Fruit fly (Drosophila melanogaster) whole organism, wandering third instar larva: ENCODE measurements around the gene CG10959.

Experiments
- CG32264 ChIP-seq: fragments of 200-800 bp; sonication (Bioruptor generic); optimal IDR thresholded peaks from 2 replicates; lab custom pipeline; 2016; ENCODE audit warnings: missing biosample characterization, missing genetic modification characterization
- CG9705 ChIP-seq: fragments of 200-800 bp; sonication (Bioruptor generic); optimal IDR thresholded peaks from 2 replicates; lab custom pipeline; 2018; ENCODE audit warnings: missing biosample characterization, mild to moderate bottlenecking, missing genetic modification characterization
- CrebA ChIP-seq: fragments of 200-800 bp; sonication (Bioruptor generic); optimal IDR thresholded peaks from 2 replicates; lab custom pipeline; 2016; ENCODE audit warnings: missing biosample characterization, mild to moderate bottlenecking, missing genetic modification characterization, borderline replicate concordance
- Dfd ChIP-seq: fragments of >200 bp; optimal IDR thresholded peaks from 2 replicates; lab custom pipeline; 2017; ENCODE audit warnings: missing biosample characterization, missing genetic modification characterization
- Dif ChIP-seq: fragments of 200-275, 200-300 bp; sonication (Bioruptor generic); optimal IDR thresholded peaks from 2 replicates; lab custom pipeline; 2018; ENCODE audit warnings: missing biosample characterization, missing genetic modification characterization; ENCODE audit not compliant: partially characterized antibody
- GATAd ChIP-seq: sonication (Bioruptor generic); optimal IDR thresholded peaks from 2 replicates; lab custom pipeline; 2016; ENCODE audit warnings: missing biosample characterization, missing genetic modification characterization
- Hnf4 ChIP-seq: fragments of 200-800 bp; sonication (Bioruptor generic); optimal IDR thresholded peaks from 2 replicates; lab custom pipeline; 2016; ENCODE audit warnings: missing biosample characterization, mild to moderate bottlenecking, missing genetic modification characterization
- Hr78 ChIP-seq: fragments of >200 bp; optimal IDR thresholded peaks from 2 replicates; lab custom pipeline; 2017; ENCODE audit warnings: missing biosample characterization, missing genetic modification characterization
- Hr83 ChIP-seq: fragments of 200-300 bp; sonication (Bioruptor generic); optimal IDR thresholded peaks from 2 replicates; lab custom pipeline; 2016; ENCODE audit warnings: missing biosample characterization, mild to moderate bottlenecking, missing genetic modification characterization, moderate library complexity; ENCODE audit not compliant: poor library complexity, severe bottlenecking
- Jra ChIP-seq: sonication (Bioruptor generic); optimal IDR thresholded peaks from 2 replicates; lab custom pipeline; 2016; ENCODE audit warnings: missing biosample characterization, missing genetic modification characterization
- Myc ChIP-seq: fragments of >200 bp; optimal IDR thresholded peaks from 2 replicates; lab custom pipeline; 2017
- N ChIP-seq: fragments of >200 bp; optimal IDR thresholded peaks from 2 replicates; lab custom pipeline; 2018; ENCODE audit warnings: missing biosample characterization, missing external identifiers, missing genetic modification characterization
- OdsH ChIP-seq: fragments of 200-800 bp; sonication (Bioruptor generic); optimal IDR thresholded peaks from 2 replicates; lab custom pipeline; 2016; ENCODE audit warnings: missing biosample characterization, mild to moderate bottlenecking, missing genetic modification characterization
- Sp1 ChIP-seq: fragments of 200-800 bp; sonication (Bioruptor generic); optimal IDR thresholded peaks from 3 replicates; lab custom pipeline; 2019; ENCODE audit warnings: missing biosample characterization, mild to moderate bottlenecking, missing genetic modification characterization, moderate library complexity
- Vsx2 ChIP-seq: fragments of 200-300, 225-300 bp; sonication (Bioruptor generic); optimal IDR thresholded peaks from 2 replicates; lab custom pipeline; 2018; ENCODE audit warnings: missing biosample characterization, missing genetic modification characterization; ENCODE audit not compliant: partially characterized antibody
- br ChIP-seq: fragments of 200-800 bp; sonication (Bioruptor generic); optimal IDR thresholded peaks from 2 replicates; lab custom pipeline; 2016; ENCODE audit warnings: missing biosample characterization, missing genetic modification characterization
- brk ChIP-seq: fragments of 200-800 bp; sonication (Bioruptor generic); optimal IDR thresholded peaks from 2 replicates; lab custom pipeline; 2016; ENCODE audit warnings: missing biosample characterization, mild to moderate bottlenecking, missing genetic modification characterization
- dl ChIP-seq, 2 experiments: fragments of 175-275, 200-275 bp in 1 of 2; fragments of 200-275 bp in 1 of 2; sonication (Bioruptor generic); optimal IDR thresholded peaks; lab custom pipeline; 2018; ENCODE audit warnings: mild to moderate bottlenecking in 2 of 2, missing biosample characterization in 2 of 2, missing genetic modification characterization in 2 of 2, moderate library complexity in 2 of 2; ENCODE audit not compliant: partially characterized antibody in 2 of 2, insufficient read depth in 1 of 2
- dmrt93B ChIP-seq: fragments of 200-800 bp; sonication (Bioruptor generic); optimal IDR thresholded peaks from 2 replicates; lab custom pipeline; 2018; ENCODE audit warnings: missing biosample characterization, mild to moderate bottlenecking, missing genetic modification characterization
- dsf ChIP-seq: sonication (Bioruptor generic); optimal IDR thresholded peaks from 2 replicates; lab custom pipeline; 2016; ENCODE audit warnings: missing biosample characterization, missing genetic modification characterization, borderline replicate concordance
- ey ChIP-seq: fragments of 200-800 bp; sonication (Bioruptor generic); optimal IDR thresholded peaks from 2 replicates; lab custom pipeline; 2016; ENCODE audit warnings: missing biosample characterization, missing genetic modification characterization
- jim ChIP-seq: fragments of 175-275, 200-325 bp; sonication (Bioruptor generic); optimal IDR thresholded peaks from 2 replicates; lab custom pipeline; 2016; ENCODE audit warnings: missing biosample characterization, mild to moderate bottlenecking, missing genetic modification characterization
- psq ChIP-seq: fragments of 200-800 bp; sonication (Bioruptor generic); optimal IDR thresholded peaks from 3 replicates; lab custom pipeline; 2017; ENCODE audit warnings: missing biosample characterization, mild to moderate bottlenecking, missing genetic modification characterization, moderate library complexity
- rgr ChIP-seq: fragments of 200-800 bp; sonication (Bioruptor generic); optimal IDR thresholded peaks from 3 replicates; lab custom pipeline; 2016; ENCODE audit warnings: missing biosample characterization, mild to moderate bottlenecking, missing genetic modification characterization
- sage ChIP-seq: fragments of 200-800 bp; sonication (Bioruptor generic); optimal IDR thresholded peaks from 2 replicates; lab custom pipeline; 2016; ENCODE audit warnings: missing biosample characterization, mild to moderate bottlenecking, missing genetic modification characterization
- woc ChIP-seq: sonication (Bioruptor generic); optimal IDR thresholded peaks from 2 replicates; lab custom pipeline; 2016; ENCODE audit warnings: missing biosample characterization, mild to moderate bottlenecking, missing genetic modification characterization

CG10959 gene

DNA sequence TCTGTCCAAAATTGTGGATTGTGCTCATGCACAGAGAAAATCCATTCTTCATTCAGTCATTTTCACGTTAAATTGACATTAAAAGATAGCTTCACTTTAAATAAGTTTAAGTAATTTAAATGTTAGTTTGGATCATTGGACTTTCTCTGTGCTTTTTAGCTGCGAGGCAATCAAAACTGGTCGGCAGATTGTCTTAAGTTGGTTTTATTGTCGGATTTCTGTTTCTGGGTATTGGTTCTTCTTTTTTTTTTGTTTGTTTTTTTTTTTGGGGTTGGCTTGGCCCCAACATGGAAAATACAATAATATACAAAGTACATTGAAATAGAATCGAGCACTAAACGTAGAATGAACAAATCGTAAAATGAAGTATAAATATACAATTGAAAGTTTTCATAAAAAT, 21.6 kb downstream of the CG10959 start, which contains the start of gene CG2278:
Gene CG2278, minus strand, starts transcription at position 101 of the 400 bp plus-strand sequence.
- no peak for TF ChIP-seq Myc (lab: Kevin White, UChicago)
- no peak for TF ChIP-seq CG9705
- no peak for TF ChIP-seq Vsx2 (GFP tag; lab: Kevin White, UChicago)
- TF ChIP-seq dmrt93B: no peak

- peak; percentile 75 for TF ChIP-seq psq (GFP tag; lab: Kevin White, UChicago)
- TF ChIP-seq dsf (GFP tag; lab: Kevin White, UChicago): no peak
- no peak for TF ChIP-seq rgr (GFP tag; lab: Kevin White, UChicago)
These were observed 27.9 kb downstream of the CG10959 start for dm6 chrX:8176291-8177029.

DNA sequence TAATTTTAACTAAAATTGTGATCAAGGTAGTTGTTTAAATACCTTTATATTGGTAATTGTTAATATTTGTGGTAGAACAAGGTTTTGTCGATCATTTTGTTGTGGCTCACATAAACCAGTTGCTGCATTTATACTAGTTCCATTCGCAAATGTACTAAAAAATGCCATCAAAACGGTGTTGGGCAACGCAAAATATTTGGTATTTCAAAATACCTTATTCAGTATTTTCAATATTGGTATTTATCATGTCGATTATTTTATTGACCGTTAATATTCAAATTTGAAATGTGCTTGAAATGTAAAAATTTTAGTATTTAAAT, 28.4 kb downstream of the CG10959 start, which contains the start of gene slpr:
Gene slpr, minus strand, starts transcription at position 156 of the 320 bp plus-strand sequence.
- TF ChIP-seq psq (GFP tag; lab: Kevin White, UChicago) (no peak), dmrt93B (no peak), Vsx2 (GFP tag; lab: Kevin White, UChicago) (no peak), Hr78 (GFP tag; lab: Kevin White, UChicago) (no peak), CG9705 (no peak), OdsH (GFP tag; lab: Kevin White, UChicago) (no peak), GATAd (GFP tag; lab: Kevin White, UChicago) (no peak), CrebA (no peak), Hr83 (GFP tag; lab: Kevin White, UChicago) (no peak), Hnf4 (no peak), Dif (no peak), sage (no peak), ey (GFP tag; lab: Kevin White, UChicago) (no peak), jim (no peak), br (GFP tag; lab: Kevin White, UChicago) (no peak), Sp1 (GFP tag; lab: Kevin White, UChicago) (no peak), CG32264 (GFP tag; lab: Kevin White, UChicago) (no peak), rgr (GFP tag; lab: Kevin White, UChicago) (no peak)

DNA sequence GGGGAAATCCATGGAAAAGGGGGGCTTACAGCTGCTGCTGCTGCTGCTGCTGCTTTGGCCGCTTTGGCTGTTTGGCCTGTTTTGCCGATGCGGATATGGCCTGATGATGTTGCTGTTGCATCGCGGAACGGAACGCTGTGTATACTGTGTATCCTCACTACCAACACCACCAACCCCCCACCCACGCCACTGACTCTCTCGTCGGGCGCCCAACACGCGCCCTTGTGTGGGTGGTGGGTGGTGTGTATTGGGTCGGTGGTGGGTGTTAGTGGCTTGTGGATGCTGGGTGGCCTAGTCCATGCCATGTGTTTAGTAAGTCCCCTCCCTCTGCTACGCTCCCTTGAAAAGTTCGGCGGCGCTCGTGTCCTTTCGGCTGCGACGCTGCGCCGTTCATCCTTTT, 29.2 kb downstream of the CG10959 start:
- TF ChIP-seq Hr83 (GFP tag; lab: Kevin White, UChicago) (no peak), sage (no peak), Dfd (GFP tag; lab: Kevin White, UChicago) (no peak), ey (GFP tag; lab: Kevin White, UChicago) (no peak), woc (no peak), Myc (lab: Kevin White, UChicago) (no peak), dsf (GFP tag; lab: Kevin White, UChicago) (no peak), Vsx2 (GFP tag; lab: Kevin White, UChicago) (no peak), N (GFP tag; lab: Kevin White, UChicago) (no peak), Jra (GFP tag; lab: Kevin White, UChicago) (no peak), psq (GFP tag; lab: Kevin White, UChicago) (no peak), dmrt93B (no peak)
- TF ChIP-seq, all 38 proteins: peak for 0

DNA sequence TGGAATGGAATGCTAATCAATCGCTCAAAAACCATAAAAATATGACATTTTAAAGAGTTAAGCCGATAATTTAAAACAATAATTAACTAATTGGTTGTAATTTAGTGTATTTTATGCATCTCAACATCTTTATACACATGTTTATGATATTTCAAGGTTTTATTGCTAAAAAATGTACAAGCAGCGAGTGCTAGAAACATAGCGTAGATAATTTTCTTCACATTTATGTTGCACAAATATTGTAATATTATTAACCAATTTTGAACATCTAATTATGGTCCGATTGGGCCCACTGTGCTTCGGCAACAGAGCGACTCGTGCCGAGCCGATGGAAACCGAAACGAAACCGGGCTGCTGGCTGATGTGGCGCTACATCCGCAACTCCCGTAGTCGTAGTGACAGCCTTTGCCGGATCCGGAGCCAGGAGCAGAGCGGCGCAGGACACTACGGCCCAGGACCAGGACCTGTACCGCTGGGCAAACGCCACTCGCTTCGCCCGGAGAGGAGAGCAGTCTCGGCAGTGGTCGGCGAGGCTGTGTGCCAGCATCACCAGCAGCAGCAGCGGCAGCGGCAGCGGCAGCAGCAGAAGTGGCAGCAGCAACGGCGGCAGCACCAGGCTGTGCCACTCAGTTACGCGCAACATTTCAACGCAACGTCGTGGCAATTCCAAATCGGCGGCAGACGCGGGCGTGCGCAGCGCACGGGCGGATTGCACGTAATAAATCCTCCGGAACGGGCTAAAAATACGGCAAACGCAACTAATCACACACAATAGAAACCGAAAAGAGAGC, 29.8 kb downstream of the CG10959 start, which contains the start of gene sdt:
Gene sdt, plus strand, starts transcription at position 385 of the 791 bp plus-strand sequence.
- TF ChIP-seq CG9705 (no peak), brk (GFP tag; lab: Kevin White, UChicago) (no peak), dl (GFP tag; optimal IDR thresholded peaks at IDR 0.05; lab: Kevin White, UChicago; ENCODE audit: insufficient read depth in 1 of 2, partially characterized antibody in 2 of 2) (no peak), psq (GFP tag; lab: Kevin White, UChicago) (no peak), Jra (GFP tag; lab: Kevin White, UChicago) (no peak), Dfd (GFP tag; lab: Kevin White, UChicago) (no peak)
- TF ChIP-seq, all 38 proteins: peak for 0
